Fruit fly (Drosophila melanogaster) whole organism, embryonic: ENCODE data around the gene CG31038.

Experiments used
- Blimp-1 ChIP-seq: fragments of 200-800 bp; sonication (Bioruptor generic); optimal IDR thresholded peaks from 3 replicates; lab custom pipeline; 2018; ENCODE audit warnings: missing biosample characterization, missing genetic modification characterization, mild to moderate bottlenecking, moderate library complexity, missing genetic modification reagents
- CG12104 ChIP-seq: fragments of 200-800 bp; sonication (Bioruptor generic); optimal IDR thresholded peaks from 3 replicates; lab custom pipeline; 2016; ENCODE audit warnings: missing biosample characterization, missing genetic modification characterization
- CG12769 ChIP-seq: fragments of 200-800 bp; sonication (Bioruptor generic); optimal IDR thresholded peaks from 2 replicates; lab custom pipeline; 2019; ENCODE audit warnings: missing biosample characterization, mild to moderate bottlenecking, missing genetic modification characterization, moderate library complexity
- CG13287 ChIP-seq: fragments of 200-800 bp; sonication (Bioruptor generic); IDR thresholded peaks from 2 replicates; pipeline ENCODE4 v1.3.6; 2022; ENCODE audit warnings: missing biosample characterization, missing genetic modification characterization; ENCODE audit not compliant: partially characterized antibody
- CG15073 ChIP-seq: fragments of 200-800 bp; sonication (Bioruptor generic); optimal IDR thresholded peaks from 2 replicates; lab custom pipeline; 2016; ENCODE audit warnings: missing biosample characterization, missing genetic modification characterization
- CG1602 ChIP-seq: fragments of 200-800 bp; sonication (Bioruptor generic); optimal IDR thresholded peaks from 3 replicates; lab custom pipeline; 2016; ENCODE audit warnings: missing biosample characterization, missing genetic modification characterization
- CG18011 ChIP-seq: fragments of 200-800 bp; sonication (Bioruptor generic); optimal IDR thresholded peaks from 2 replicates; lab custom pipeline; 2017; ENCODE audit warnings: missing biosample characterization, missing genetic modification characterization, mild to moderate bottlenecking, moderate library complexity, missing genotype
- CG18619 ChIP-seq: fragments of 200-800 bp; sonication (Bioruptor generic); optimal IDR thresholded peaks from 3 replicates; lab custom pipeline; 2017; ENCODE audit warnings: missing biosample characterization, mild to moderate bottlenecking, missing genetic modification characterization
- CG18764 ChIP-seq: fragments of 200-800 bp; sonication (Bioruptor generic); optimal IDR thresholded peaks from 3 replicates; lab custom pipeline; 2016; ENCODE audit warnings: missing biosample characterization, missing genetic modification characterization
- CG2875 ChIP-seq: fragments of 200-800 bp; sonication (Bioruptor generic); optimal IDR thresholded peaks from 2 replicates; lab custom pipeline; 2017; ENCODE audit warnings: missing biosample characterization, mild to moderate bottlenecking, missing genetic modification characterization, missing genetic modification reagents
- CG30020 ChIP-seq: fragments of 200-800 bp; optimal IDR thresholded peaks from 2 replicates; lab custom pipeline; 2019; ENCODE audit warnings: missing biosample characterization, mild to moderate bottlenecking, missing genetic modification characterization, moderate library complexity
- CG3163 ChIP-seq: fragments of 200-800 bp; sonication (Bioruptor generic); optimal IDR thresholded peaks from 3 replicates; lab custom pipeline; 2016; ENCODE audit warnings: missing biosample characterization, missing genetic modification characterization
- CG4854 ChIP-seq: fragments of 200-800 bp; sonication (Bioruptor generic); optimal IDR thresholded peaks from 2 replicates; lab custom pipeline; 2016; ENCODE audit warnings: missing biosample characterization, missing genetic modification characterization, inconsistent platforms
- CG5180 ChIP-seq: fragments of 200-800 bp; sonication (Bioruptor generic); optimal IDR thresholded peaks from 3 replicates; lab custom pipeline; 2017; ENCODE audit warnings: missing biosample characterization, missing genetic modification characterization, mild to moderate bottlenecking, moderate library complexity, missing genetic modification reagents
- CG6765 ChIP-seq: fragments of 200-800 bp; sonication (Bioruptor generic); optimal IDR thresholded peaks from 3 replicates; lab custom pipeline; 2017; ENCODE audit warnings: missing biosample characterization, mild to moderate bottlenecking, missing genetic modification characterization
- CG7556 ChIP-seq: fragments of 200-800 bp; sonication (Bioruptor generic); optimal IDR thresholded peaks from 2 replicates; lab custom pipeline; 2017; ENCODE audit warnings: missing biosample characterization, mild to moderate bottlenecking, missing genetic modification characterization
- CrebB ChIP-seq: fragments of 200-800 bp; sonication (Bioruptor generic); optimal IDR thresholded peaks from 3 replicates; lab custom pipeline; 2018; ENCODE audit warnings: missing biosample characterization, mild to moderate bottlenecking, missing genetic modification characterization
- D19A ChIP-seq: fragments of 200-800 bp; optimal IDR thresholded peaks from 3 replicates; lab custom pipeline; 2019; ENCODE audit warnings: missing biosample characterization, mild to moderate bottlenecking, missing genetic modification characterization, moderate library complexity
- Dp ChIP-seq: fragments of 200-800 bp; sonication (Bioruptor generic); optimal IDR thresholded peaks from 2 replicates; lab custom pipeline; 2018; ENCODE audit warnings: missing biosample characterization, mild to moderate bottlenecking, missing genetic modification characterization, moderate library complexity
- Ets97D ChIP-seq: fragments of 200-800 bp; sonication (Bioruptor generic); optimal IDR thresholded peaks from 3 replicates; lab custom pipeline; 2016; ENCODE audit warnings: missing biosample characterization, missing genetic modification characterization
- Gsc ChIP-seq: fragments of 200-800 bp; sonication (Bioruptor generic); IDR thresholded peaks from 2 replicates; pipeline ENCODE4 v1.3.6; 2022; ENCODE audit warnings: missing biosample characterization, missing genetic modification characterization
- Lhr ChIP-seq: fragments of 200-800 bp; sonication (Bioruptor generic); optimal IDR thresholded peaks from 3 replicates; lab custom pipeline; 2017; ENCODE audit warnings: mild to moderate bottlenecking, missing biosample characterization, missing genetic modification reagents, missing genetic modification characterization
- Ravus ChIP-seq: fragments of 200-800 bp; sonication (Bioruptor generic); IDR thresholded peaks from 2 replicates; pipeline ENCODE4 v1.3.6; 2022; ENCODE audit warnings: missing biosample characterization, missing genetic modification characterization
- Scr ChIP-seq: fragments of 200-800 bp; sonication (Bioruptor generic); IDR thresholded peaks from 2 replicates; pipeline ENCODE4 v1.3.6; 2022; ENCODE audit warnings: missing biosample characterization, missing genetic modification characterization; ENCODE audit not compliant: partially characterized antibody
- Sry-β ChIP-seq: fragments of 200-800 bp; sonication (Bioruptor generic); optimal IDR thresholded peaks from 2 replicates; lab custom pipeline; 2018; ENCODE audit warnings: missing biosample characterization, mild to moderate bottlenecking, missing genetic modification characterization, moderate library complexity
- Trl ChIP-seq, 3 experiments: fragments of >200 bp in 2 of 3; fragments of 200-800 bp in 1 of 3; sonication (Bioruptor generic) in 1 of 3; optimal IDR thresholded peaks; 2 replicates in 1 of 3; 3 replicates in 2 of 3; lab custom pipeline; 2016 to 2017; ENCODE audit warnings: missing biosample characterization in 1 of 3, missing genetic modification characterization in 1 of 3
- amos ChIP-seq: fragments of 200-800 bp; sonication (Bioruptor generic); IDR thresholded peaks from 2 replicates; pipeline ENCODE4 v1.3.6; 2022; ENCODE audit warnings: missing biosample characterization, missing genetic modification characterization; ENCODE audit not compliant: partially characterized antibody
- ato ChIP-seq: fragments of 200-800 bp; sonication (Bioruptor generic); IDR thresholded peaks from 2 replicates; pipeline ENCODE4 v1.3.6; 2022; ENCODE audit warnings: missing biosample characterization, missing genetic modification characterization; ENCODE audit not compliant: partially characterized antibody
- az2 ChIP-seq: fragments of 200-800 bp; sonication (Bioruptor generic); optimal IDR thresholded peaks from 3 replicates; lab custom pipeline; 2016; ENCODE audit warnings: missing biosample characterization, missing genetic modification characterization
- chinmo ChIP-seq: fragments of 200-800 bp; sonication (Bioruptor generic); IDR thresholded peaks from 4 replicates; pipeline ENCODE4 v1.3.6; 2022; ENCODE audit warnings: missing biosample characterization, missing genetic modification characterization; ENCODE audit not compliant: partially characterized antibody
- ems ChIP-seq: fragments of 200-800 bp; sonication (Bioruptor generic); optimal IDR thresholded peaks from 3 replicates; lab custom pipeline; 2016; ENCODE audit warnings: missing biosample characterization, missing genetic modification characterization
- fd102C ChIP-seq: fragments of 200-800 bp; sonication (Bioruptor generic); optimal IDR thresholded peaks from 2 replicates; lab custom pipeline; 2018; ENCODE audit warnings: missing biosample characterization, mild to moderate bottlenecking, missing genetic modification characterization, moderate library complexity
- grau ChIP-seq: fragments of 200-800 bp; optimal IDR thresholded peaks from 3 replicates; lab custom pipeline; 2019; ENCODE audit warnings: missing biosample characterization, mild to moderate bottlenecking, missing genetic modification characterization, moderate library complexity
- knrl ChIP-seq: fragments of 200-800 bp; sonication (Bioruptor generic); IDR thresholded peaks from 3 replicates; pipeline ENCODE4 v1.3.6; 2022; ENCODE audit warnings: missing biosample characterization, missing genetic modification characterization; ENCODE audit not compliant: partially characterized antibody
- lbe ChIP-seq: fragments of 200-800 bp; sonication (Bioruptor generic); optimal IDR thresholded peaks from 2 replicates; lab custom pipeline; 2016; ENCODE audit warnings: missing biosample characterization, mild to moderate bottlenecking, missing genetic modification characterization
- lov ChIP-seq, 2 experiments: fragments of 200-800 bp in 1 of 2; fragments of >200 bp in 1 of 2; sonication (Bioruptor generic) in 1 of 2; IDR thresholded peaks in 1 of 2; optimal IDR thresholded peaks in 1 of 2; 2 replicates in 1 of 2; 3 replicates in 1 of 2; pipeline versions ENCODE4 v1.3.6 to Lab custom; 2017 to 2022; ENCODE audit warnings: missing biosample characterization in 1 of 2, missing genetic modification characterization in 1 of 2
- mirr ChIP-seq: fragments of 200-800 bp; sonication (Bioruptor generic); optimal IDR thresholded peaks from 3 replicates; lab custom pipeline; 2018; ENCODE audit warnings: missing biosample characterization, mild to moderate bottlenecking, missing genetic modification characterization
- nom ChIP-seq: fragments of 200-800 bp; sonication (Bioruptor generic); optimal IDR thresholded peaks from 2 replicates; lab custom pipeline; 2017; ENCODE audit warnings: missing biosample characterization, missing genetic modification characterization, mild to moderate bottlenecking, moderate library complexity, missing genetic modification reagents
- oc ChIP-seq: fragments of 200-800 bp; sonication (Bioruptor generic); optimal IDR thresholded peaks from 2 replicates; lab custom pipeline; 2018; ENCODE audit warnings: missing biosample characterization, mild to moderate bottlenecking, missing genetic modification characterization, moderate library complexity
- pros ChIP-seq: fragments of 200-800 bp; sonication (Bioruptor generic); optimal IDR thresholded peaks from 3 replicates; lab custom pipeline; 2019; ENCODE audit warnings: missing biosample characterization, mild to moderate bottlenecking, missing genetic modification characterization, moderate library complexity
- ranshi ChIP-seq: fragments of 200-800 bp; sonication (Bioruptor generic); IDR thresholded peaks from 2 replicates; pipeline ENCODE4 v1.3.6; 2022; ENCODE audit warnings: missing biosample characterization, missing genetic modification characterization
- sens ChIP-seq: fragments of 200-800 bp; sonication (Bioruptor generic); peaks from one replicate; lab custom pipeline; 2016; ENCODE audit warnings: missing biosample characterization, missing genetic modification characterization
- sna ChIP-seq: fragments of 200-800 bp; sonication (Bioruptor generic); IDR thresholded peaks from 2 replicates; pipeline ENCODE4 v1.3.6; 2022; ENCODE audit warnings: missing biosample characterization, missing genetic modification characterization; ENCODE audit not compliant: partially characterized antibody
- unc-4 ChIP-seq: fragments of 200-800 bp; sonication (Bioruptor generic); IDR thresholded peaks from 2 replicates; pipeline ENCODE4 v1.3.6; 2022; ENCODE audit warnings: missing biosample characterization, missing genetic modification characterization; ENCODE audit not compliant: partially characterized antibody
- yki ChIP-seq: fragments of >200 bp; optimal IDR thresholded peaks from 3 replicates; lab custom pipeline; 2018

The CG31038 gene

DNA sequence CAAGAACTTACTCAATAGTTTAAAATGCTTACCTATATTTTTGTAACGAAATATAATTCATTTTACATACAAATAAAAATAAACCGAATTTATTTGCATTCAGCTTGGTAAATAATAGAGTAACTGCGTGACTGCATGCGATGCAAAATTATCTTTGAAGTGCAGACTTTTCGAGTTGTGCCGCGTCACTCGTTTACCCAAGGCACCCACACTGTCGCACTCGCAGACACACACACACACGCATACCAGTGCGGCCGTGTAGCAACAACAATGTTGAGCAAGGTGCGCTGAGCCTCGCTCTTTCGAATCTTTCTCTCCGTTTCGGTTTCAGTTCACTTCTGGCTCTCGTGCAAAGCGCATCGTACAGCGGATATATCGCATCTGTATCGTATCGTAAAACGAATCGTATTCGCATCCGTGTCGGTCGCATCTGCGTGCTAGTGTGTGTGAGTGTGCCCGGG is at the start of gene CG31038 (continued):
- TF ChIP-seq D19A (tag; lab: Kevin White, UChicago) (peak; percentile 91), CG13287 (GFP tag; lab: Robert Waterston, UW) (peak; percentile 57; the same call in 1 of the 2 replicates), unc-4 (GFP tag; lab: Robert Waterston, UW) (peak; percentile 40; the same call in 1 of the 2 replicates), Dp (no peak), CG4854 (GFP tag; lab: Kevin White, UChicago) (no peak), fd102C (GFP tag; lab: Kevin White, UChicago) (no peak), yki (lab: Kevin White, UChicago) (peak; percentile 67), mirr (GFP tag; lab: Kevin White, UChicago) (peak; percentile 40), oc (tag; lab: Kevin White, UChicago) (no peak), amos (GFP tag; lab: Robert Waterston, UW) (peak; percentile 39; the same call in 1 of the 2 replicates), CG18619 (GFP tag; lab: Kevin White, UChicago) (no peak), CG1602 (GFP tag; lab: Kevin White, UChicago) (no peak), Scr (GFP tag; lab: Robert Waterston, UW) (peak; percentile 48), Lhr (GFP tag; lab: Kevin White, UChicago) (no peak), CG2875 (GFP tag; lab: Kevin White, UChicago) (no peak), Gsc (GFP tag; lab: Robert Waterston, UW) (no peak), ems (GFP tag; lab: Kevin White, UChicago) (no peak), CG6765 (GFP tag; lab: Kevin White, UChicago) (no peak), CG30020 (tag; lab: Kevin White, UChicago) (no peak), Ravus (GFP tag; lab: Robert Waterston, UW) (no peak), ato (GFP tag; lab: Robert Waterston, UW) (no peak), CG12769 (tag; lab: Kevin White, UChicago) (peak; percentile 37), ranshi (GFP tag; lab: Robert Waterston, UW) (peak; percentile 25; the same call in 1 of the 2 replicates), az2 (GFP tag; lab: Kevin White, UChicago) (no peak), CrebB (tag; lab: Kevin White, UChicago) (peak; percentile 40), lbe (GFP tag; lab: Kevin White, UChicago) (peak; percentile 1), grau (tag; lab: Kevin White, UChicago) (no peak), lov (optimal IDR thresholded peaks at IDR 0.05; lab: Kevin White, UChicago) (no peak), lov (GFP tag; IDR thresholded peaks at IDR 0.05; lab: Robert Waterston, UW) (0 out of 3 replicates have a peak, but pooled peaks have one; percentile 40), sna (0 out of 2 replicates have a peak, but pooled peaks have one; percentile 30), CG15073 (GFP tag; lab: Kevin White, UChicago) (no peak), Trl (optimal IDR thresholded peaks at IDR 0.05; lab: Kevin White, UChicago) (peak; percentile 53 to 79), Trl (GFP tag; optimal IDR thresholded peaks at IDR 0.05; lab: Kevin White, UChicago) (peak; percentile 23), Ets97D (GFP tag; lab: Kevin White, UChicago) (no peak), CG7556 (GFP tag; lab: Kevin White, UChicago) (no peak), Sry-β (GFP tag; lab: Kevin White, UChicago) (no peak), knrl (GFP tag; lab: Robert Waterston, UW) (no peak), CG18011 (GFP tag; lab: Kevin White, UChicago) (no peak)

DNA sequence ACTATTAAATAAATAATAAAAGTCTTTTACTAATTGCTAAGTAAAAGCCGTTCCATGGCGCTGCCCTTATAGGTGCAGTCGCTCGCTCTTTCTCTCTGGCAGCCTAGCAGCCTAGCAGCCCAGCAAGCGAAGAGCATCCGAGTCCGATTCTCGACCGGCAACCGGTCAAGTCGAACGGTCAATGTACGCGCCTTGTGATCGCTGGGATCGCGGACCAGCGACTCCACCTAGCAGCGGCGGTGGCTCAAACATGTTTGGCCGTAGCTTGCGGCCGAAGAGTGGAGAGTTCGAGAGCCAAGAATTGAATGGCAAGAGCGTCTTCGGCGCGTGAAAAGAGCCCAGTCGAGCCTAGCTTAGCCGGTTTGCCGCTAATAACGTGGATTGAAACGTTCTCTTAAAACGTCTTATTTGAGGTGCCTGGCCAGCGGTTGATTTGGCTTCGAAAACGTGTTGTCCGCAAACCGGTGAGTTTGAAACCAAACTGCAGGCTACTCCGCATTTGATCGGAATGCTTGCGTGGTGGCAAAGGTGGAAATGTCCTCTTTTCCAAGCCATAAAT is 47.6 kb upstream of the CG31038 start:
- TF ChIP-seq pros (GFP tag; lab: Kevin White, UChicago) = peak; percentile 79
- TF ChIP-seq CG18764 (GFP tag; lab: Kevin White, UChicago) = no peak
- TF ChIP-seq Blimp-1 (GFP tag; lab: Kevin White, UChicago) = peak; percentile 20
- TF ChIP-seq CG3163 (GFP tag; lab: Kevin White, UChicago) = peak; percentile 72
- peak; percentile 12 for TF ChIP-seq nom (GFP tag; lab: Kevin White, UChicago)
- TF ChIP-seq CG12104 (GFP tag; lab: Kevin White, UChicago) = no peak
- TF ChIP-seq chinmo (GFP tag; lab: Robert Waterston, UW) = 0 out of 4 replicates have a peak, but pooled peaks have one; percentile 28
- peak; percentile 23 to 47 for TF ChIP-seq Trl (optimal IDR thresholded peaks at IDR 0.05; lab: Kevin White, UChicago)
- TF ChIP-seq Trl (GFP tag; optimal IDR thresholded peaks at IDR 0.05; lab: Kevin White, UChicago) = no peak
- peak; percentile 97 for TF ChIP-seq CG5180 (GFP tag; lab: Kevin White, UChicago)
- no peak for TF ChIP-seq sens (GFP tag; lab: Kevin White, UChicago)
